Worm (Caenorhabditis elegans): ENCODE measurements around the gene fat-4.

DNA sequence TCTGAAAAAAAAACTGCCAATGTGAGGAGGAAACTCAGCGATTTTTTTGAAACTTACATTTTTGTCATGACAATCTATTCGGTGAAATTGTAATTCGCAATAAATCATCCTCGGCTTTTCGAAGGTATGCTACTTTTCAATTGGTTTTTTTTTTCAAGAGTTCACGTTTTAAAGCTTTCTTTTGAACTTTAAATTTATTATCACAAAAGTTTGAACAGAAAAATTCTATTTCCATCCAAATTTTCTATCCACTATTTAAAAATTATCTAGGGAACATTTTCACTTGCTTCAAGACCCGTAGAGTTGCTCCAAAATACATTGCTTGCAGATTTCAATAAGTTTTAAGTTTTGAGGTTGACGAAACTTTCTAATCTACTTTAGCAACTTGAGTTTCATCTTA lies 47.3 kb downstream of the fat-4 start, which contains the start of gene K07F5.6:
- no peak for TF ChIP-seq dmd-4 (tag; optimal IDR thresholded peaks at IDR 0.05; ENCODE audit: borderline replicate concordance)
- TF ChIP-seq nhr-11 (tag; optimal IDR thresholded peaks at IDR 0.05): no peak

Measured in whole organism, late embryonic.